Worm (Caenorhabditis elegans) whole organism, L4/young adult: Measurements from ENCODE around the gene D1054.10.

ENCODE experiments used
- W03F9.2 ChIP-seq: fragments of 150-350 bp; optimal IDR thresholded peaks from 2 replicates; lab custom pipeline; 2014; ENCODE audit warnings: missing biosample characterization, missing genetic modification characterization
- him-1 ChIP-seq: sonication (generic microtip); optimal IDR thresholded peaks from 2 replicates; lab custom pipeline; 2016; ENCODE audit warnings: missing genotype, missing genetic modification reagents, missing genetic modification characterization, missing compliant biosample characterization

- TF ChIP-seq him-1 (tag; lab: Kevin White, UChicago) (no peak), W03F9.2 (tag; lab: Kevin White, UChicago) (no peak)
Observed at ce11 chrV:10795494-10795893, 2.8 kb upstream of the D1054.10 start, which contains the start of gene D1054.19.
